Fruit fly (Drosophila melanogaster) whole organism, prepupa: ENCODE data around the gene CG9451.

Source experiments
- CG10631 ChIP-seq: fragments of 200-800 bp; sonication (Bioruptor generic); optimal IDR thresholded peaks from 2 replicates; lab custom pipeline; 2016; ENCODE audit warnings: missing biosample characterization, missing genetic modification characterization
- CG11762 ChIP-seq: fragments of 200-800 bp; sonication (Bioruptor generic); optimal IDR thresholded peaks from 3 replicates; lab custom pipeline; 2016; ENCODE audit warnings: missing biosample characterization, missing genetic modification characterization; ENCODE audit not compliant: insufficient read depth
- CG16779 ChIP-seq: fragments of 200-800 bp; sonication (Bioruptor generic); optimal IDR thresholded peaks from 3 replicates; lab custom pipeline; 2017; ENCODE audit warnings: missing biosample characterization, mild to moderate bottlenecking, missing genetic modification characterization
- CG3919 ChIP-seq: fragments of 200-800 bp; sonication (Bioruptor generic); optimal IDR thresholded peaks from 3 replicates; lab custom pipeline; 2016; ENCODE audit warnings: missing biosample characterization, missing genetic modification characterization
- CG6163 ChIP-seq: fragments of 200-800 bp; sonication (Bioruptor generic); IDR thresholded peaks from 3 replicates; pipeline ENCODE4 v1.3.6; 2022; ENCODE audit warnings: missing biosample characterization, missing genetic modification characterization
- CG8119 ChIP-seq: fragments of 200-800 bp; sonication (Bioruptor generic); IDR thresholded peaks from 3 replicates; pipeline ENCODE4 v1.3.6; 2022; ENCODE audit warnings: missing biosample characterization, missing genetic modification characterization
- Eip78C ChIP-seq: fragments of 200-800 bp; sonication (Bioruptor generic); peaks from one replicate; lab custom pipeline; 2016; ENCODE audit warnings: missing biosample characterization, missing genetic modification characterization
- Eip93F ChIP-seq: fragments of 200-800 bp; sonication (Bioruptor generic); optimal IDR thresholded peaks from 2 replicates; lab custom pipeline; 2016; ENCODE audit warnings: missing biosample characterization, mild to moderate bottlenecking, missing genetic modification characterization
- Ets21C ChIP-seq: fragments of 200-800 bp; sonication (Bioruptor generic); optimal IDR thresholded peaks from 3 replicates; lab custom pipeline; 2016; ENCODE audit warnings: missing biosample characterization, missing genetic modification characterization

The CG9451 gene

DNA sequence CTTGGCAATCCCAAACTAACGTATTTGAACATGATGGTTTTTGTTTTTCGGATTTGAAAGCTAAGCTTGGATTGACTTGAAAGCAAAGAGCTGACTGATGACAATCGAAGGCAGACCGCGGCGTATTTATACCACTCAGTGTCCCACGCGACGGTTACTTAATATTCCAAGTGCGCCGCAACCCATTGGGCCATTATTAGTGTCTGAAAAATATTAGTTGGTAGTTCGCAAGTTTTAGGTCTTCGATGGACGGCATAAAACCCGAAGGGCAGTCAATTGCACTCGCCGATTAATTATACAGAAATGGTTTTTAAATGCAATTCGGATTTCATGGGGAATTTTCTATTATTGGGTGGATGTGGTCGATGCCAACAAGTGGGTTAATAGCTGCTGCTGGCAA lies 35.9 kb downstream of the CG9451 start, which contains the start of gene CG14095:
TSS of gene CG14095 (minus strand) at position 101 of the 400 bp plus-strand sequence.
- no peak for TF ChIP-seq Ets21C (GFP tag; lab: Kevin White, UChicago)
- TF ChIP-seq CG16779 (tag; lab: Kevin White, UChicago) = no peak
- TF ChIP-seq Eip93F = no peak
- no peak for TF ChIP-seq CG8119 (GFP tag; lab: Robert Waterston, UW)
- TF ChIP-seq CG10631 = no peak
- TF ChIP-seq CG11762 = no peak
- TF ChIP-seq Eip78C = no peak
- no peak for TF ChIP-seq CG6163 (GFP tag; lab: Robert Waterston, UW)
- no peak for TF ChIP-seq CG3919 (GFP tag; lab: Kevin White, UChicago)
